Worm (Caenorhabditis elegans) whole organism, young adult: ENCODE measurements around the gene C30G4.2.

Experiments
- F57A8.1 ChIP-seq: fragments of 200-800 bp; sonication (Bioruptor generic); optimal IDR thresholded peaks from 2 replicates; lab custom pipeline; 2018; ENCODE audit warnings: mild to moderate bottlenecking, missing genetic modification characterization, moderate library complexity, missing compliant biosample characterization
- F57C9.4 ChIP-seq: sonication (generic microtip); optimal IDR thresholded peaks from 2 replicates; lab custom pipeline; 2017; ENCODE audit warnings: mild to moderate bottlenecking, missing genetic modification characterization, missing compliant biosample characterization
- K11D2.4 ChIP-seq: fragments of 200-800 bp; sonication (Bioruptor generic); IDR thresholded peaks from 2 replicates; pipeline ENCODE4 v1.3.6; 2022; ENCODE audit warnings: missing genetic modification reagents, missing genetic modification characterization, missing compliant biosample characterization
- T07F8.4 ChIP-seq: sonication (generic microtip); optimal IDR thresholded peaks from 2 replicates; lab custom pipeline; 2016; ENCODE audit warnings: mild to moderate bottlenecking, missing genetic modification characterization, moderate library complexity, missing compliant biosample characterization
- Y53F4B.3 ChIP-seq: fragments of 200-800 bp; sonication (Bioruptor generic); IDR thresholded peaks from 2 replicates; pipeline ENCODE4 v1.3.6; 2022; ENCODE audit warnings: missing genetic modification reagents, missing genetic modification characterization, missing compliant biosample characterization
- Y79H2A.3 ChIP-seq: fragments of 200-800 bp; sonication (Bioruptor generic); conservative IDR thresholded peaks from 2 replicates; pipeline ENCODE4 v1.3.6; 2022; ENCODE audit warnings: missing genetic modification reagents, missing genetic modification characterization, missing compliant biosample characterization
- ama-1 ChIP-seq, 3 experiments: fragments of 150-350 bp in 1 of 3; sonication (generic microtip) in 2 of 3; optimal IDR thresholded peaks; 2 replicates each; lab custom pipeline; 2014 to 2018; ENCODE audit warnings: missing biosample characterization in 2 of 3, missing genetic modification characterization in 2 of 3, missing genetic modification reagents in 2 of 3
- athp-1 ChIP-seq: sonication (generic microtip); optimal IDR thresholded peaks from 2 replicates; lab custom pipeline; 2017; ENCODE audit warnings: mild to moderate bottlenecking, missing genetic modification characterization, missing compliant biosample characterization
- bed-1 ChIP-seq: fragments of 200-800 bp; sonication (Bioruptor generic); IDR thresholded peaks from 2 replicates; pipeline ENCODE4 v1.3.6; 2022; ENCODE audit warnings: missing genetic modification reagents, missing genetic modification characterization, missing compliant biosample characterization
- ccch-3 ChIP-seq: fragments of 200-800 bp; sonication (Bioruptor generic); optimal IDR thresholded peaks from 2 replicates; lab custom pipeline; 2018; ENCODE audit warnings: mild to moderate bottlenecking, missing genetic modification characterization, missing compliant biosample characterization
- cebp-1 ChIP-seq, 2 experiments: fragments of 200-800 bp in 1 of 2; sonication (Bioruptor generic) in 1 of 2; sonication (generic microtip) in 1 of 2; IDR thresholded peaks in 1 of 2; optimal IDR thresholded peaks in 1 of 2; 2 replicates each; pipeline versions ENCODE4 v1.3.6 to Lab custom; 2017 to 2022; ENCODE audit warnings: missing compliant biosample characterization in 2 of 2, missing genetic modification characterization in 2 of 2, mild to moderate bottlenecking in 1 of 2, missing genetic modification reagents in 1 of 2, moderate library complexity in 1 of 2
- ceh-27 ChIP-seq: fragments of 200-800 bp; sonication (Bioruptor generic); optimal IDR thresholded peaks from 2 replicates; lab custom pipeline; 2018; ENCODE audit warnings: mild to moderate bottlenecking, missing genetic modification characterization, moderate library complexity, missing compliant biosample characterization
- ekl-4 ChIP-seq: fragments of 200-800 bp; sonication (Bioruptor generic); IDR thresholded peaks from 2 replicates; pipeline ENCODE4 v1.3.6; 2022; ENCODE audit warnings: missing genetic modification reagents, missing genetic modification characterization, missing compliant biosample characterization
- gei-17 ChIP-seq: fragments of 200-800 bp; sonication (Bioruptor generic); optimal IDR thresholded peaks from 2 replicates; lab custom pipeline; 2018; ENCODE audit warnings: mild to moderate bottlenecking, missing genetic modification characterization, missing compliant biosample characterization
- hlh-26 ChIP-seq: fragments of 200-800 bp; sonication (Bioruptor generic); conservative IDR thresholded peaks from 2 replicates; pipeline ENCODE4 v1.3.6; 2022; ENCODE audit warnings: missing genetic modification reagents, missing genetic modification characterization, missing compliant biosample characterization
- hrde-1 ChIP-seq: sonication (generic microtip); optimal IDR thresholded peaks from 2 replicates; lab custom pipeline; 2016; ENCODE audit warnings: missing genetic modification characterization, mild to moderate bottlenecking, missing compliant biosample characterization, moderate library complexity, missing genotype, missing genetic modification reagents, borderline replicate concordance
- let-526 ChIP-seq: fragments of 200-800 bp; sonication (Bioruptor generic); IDR thresholded peaks from 2 replicates; pipeline ENCODE4 v1.3.6; 2022; ENCODE audit warnings: missing genetic modification reagents, missing genetic modification characterization, missing compliant biosample characterization
- lir-1 ChIP-seq: fragments of 200-800 bp; sonication (Bioruptor generic); conservative IDR thresholded peaks from 2 replicates; pipeline ENCODE4 v1.3.6; 2022; ENCODE audit warnings: missing genetic modification reagents, missing genetic modification characterization, missing compliant biosample characterization
- madf-8 ChIP-seq: fragments of 200-800 bp; sonication (Bioruptor generic); conservative IDR thresholded peaks from 2 replicates; pipeline ENCODE4 v1.3.6; 2022; ENCODE audit warnings: missing genetic modification reagents, missing genetic modification characterization, missing compliant biosample characterization
- nfya-1 ChIP-seq: sonication (generic microtip); optimal IDR thresholded peaks from 2 replicates; lab custom pipeline; 2017; ENCODE audit warnings: antibody characterized with exemption, missing compliant biosample characterization, missing genetic modification characterization, borderline replicate concordance; ENCODE audit not compliant: insufficient read depth
- nhr-27 ChIP-seq: fragments of 200-800 bp; sonication (Bioruptor generic); optimal IDR thresholded peaks from 2 replicates; lab custom pipeline; 2018; ENCODE audit warnings: mild to moderate bottlenecking, missing genetic modification characterization, moderate library complexity, missing compliant biosample characterization
- nhr-80 ChIP-seq: sonication (generic microtip); optimal IDR thresholded peaks from 2 replicates; lab custom pipeline; 2016; ENCODE audit warnings: missing genetic modification characterization, missing compliant biosample characterization
- rec-8 ChIP-seq, 2 experiments: sonication (generic microtip); optimal IDR thresholded peaks; 2 replicates each; lab custom pipeline; 2016; ENCODE audit warnings: mild to moderate bottlenecking in 2 of 2, missing genetic modification characterization in 2 of 2, missing genetic modification reagents in 2 of 2, missing genotype in 2 of 2, missing biosample characterization in 1 of 2, missing compliant biosample characterization in 1 of 2, moderate library complexity in 1 of 2
- snpc-1.1 ChIP-seq: sonication (generic microtip); optimal IDR thresholded peaks from 2 replicates; lab custom pipeline; 2017; ENCODE audit warnings: missing genetic modification characterization, mild to moderate bottlenecking, missing compliant biosample characterization, antibody characterized with exemption, moderate library complexity, missing genotype, missing genetic modification reagents; ENCODE audit not compliant: insufficient read depth
- snpc-4 ChIP-seq, 5 experiments: fragments of 150-350 bp in 1 of 5; sonication (generic microtip) in 4 of 5; optimal IDR thresholded peaks; 2 replicates each; lab custom pipeline; 2014 to 2018; ENCODE audit warnings: missing genetic modification characterization in 5 of 5, missing biosample characterization in 3 of 5, antibody characterized with exemption in 2 of 5, mild to moderate bottlenecking in 2 of 5, missing compliant biosample characterization in 2 of 5, missing genotype in 2 of 5, moderate library complexity in 2 of 5, missing genetic modification reagents in 1 of 5
- sptf-2 ChIP-seq: fragments of 200-800 bp; sonication (Bioruptor generic); optimal IDR thresholded peaks from 2 replicates; lab custom pipeline; 2018; ENCODE audit warnings: mild to moderate bottlenecking, missing genetic modification characterization, missing compliant biosample characterization
- unc-62 ChIP-seq: fragments of 150-350 bp; optimal IDR thresholded peaks from 2 replicates; lab custom pipeline; 2014; ENCODE audit warnings: missing biosample characterization, missing genetic modification reagents, missing genetic modification characterization
- ztf-18 ChIP-seq: sonication (generic microtip); optimal IDR thresholded peaks from 2 replicates; lab custom pipeline; 2016; ENCODE audit warnings: missing genotype, mild to moderate bottlenecking, missing genetic modification characterization, missing compliant biosample characterization
- ztf-22 ChIP-seq: fragments of 200-800 bp; sonication (Bioruptor generic); optimal IDR thresholded peaks from 2 replicates; lab custom pipeline; 2018; ENCODE audit warnings: mild to moderate bottlenecking, missing genetic modification characterization, moderate library complexity, missing compliant biosample characterization

Gene C30G4.2

DNA sequence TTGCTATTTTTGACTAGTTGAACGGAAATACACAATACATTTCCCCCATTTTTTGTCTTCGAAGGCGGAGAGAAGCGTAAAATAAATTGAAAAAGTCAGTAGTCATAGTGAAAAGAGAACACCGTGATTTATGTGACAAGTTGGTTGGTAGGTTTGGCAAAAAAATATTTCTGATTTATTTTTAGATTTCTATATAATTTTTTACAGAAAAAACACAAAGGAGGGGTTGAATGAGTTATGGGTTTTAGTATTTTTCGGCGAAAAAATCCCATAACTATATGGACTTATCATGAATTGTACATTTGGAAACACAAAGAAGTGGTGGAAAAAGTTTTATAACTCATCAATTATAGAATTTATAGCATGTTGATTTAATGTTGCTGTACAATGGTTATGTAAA, at the start of gene C30G4.2:
Gene C30G4.2, minus strand, starts transcription at position 101 of the 400 bp plus-strand sequence.
- TF ChIP-seq madf-8 (GFP tag; lab: Robert Waterston, UW) (no peak), ztf-22 (GFP tag; lab: Kevin White, UChicago) (no peak), nhr-80 (no peak), K11D2.4 (no peak)

DNA sequence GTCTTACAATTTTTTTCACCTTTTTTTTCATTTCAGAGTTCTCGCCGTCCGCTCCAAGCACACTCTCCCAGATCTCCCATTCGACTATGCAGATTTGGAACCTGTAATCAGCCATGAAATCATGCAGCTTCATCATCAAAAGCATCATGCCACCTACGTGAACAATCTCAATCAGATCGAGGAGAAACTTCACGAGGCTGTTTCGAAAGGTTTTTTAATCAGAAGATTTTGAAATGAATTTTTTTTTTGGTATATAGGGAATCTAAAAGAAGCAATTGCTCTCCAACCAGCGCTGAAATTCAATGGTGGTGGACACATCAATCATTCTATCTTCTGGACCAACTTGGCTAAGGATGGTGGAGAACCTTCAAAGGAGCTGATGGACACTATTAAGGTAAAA, 47.8 kb upstream of the C30G4.2 start, which contains the start of gene C08A9.3:
Gene C08A9.3, minus strand, starts transcription at position 101 of the 400 bp plus-strand sequence.
- no peak for TF ChIP-seq snpc-1.1 (tag; lab: Kevin White, UChicago)
- no peak for TF ChIP-seq gei-17
- no peak for TF ChIP-seq F57A8.1 (GFP tag; lab: Kevin White, UChicago)
- TF ChIP-seq ccch-3 (GFP tag; lab: Kevin White, UChicago): no peak

DNA sequence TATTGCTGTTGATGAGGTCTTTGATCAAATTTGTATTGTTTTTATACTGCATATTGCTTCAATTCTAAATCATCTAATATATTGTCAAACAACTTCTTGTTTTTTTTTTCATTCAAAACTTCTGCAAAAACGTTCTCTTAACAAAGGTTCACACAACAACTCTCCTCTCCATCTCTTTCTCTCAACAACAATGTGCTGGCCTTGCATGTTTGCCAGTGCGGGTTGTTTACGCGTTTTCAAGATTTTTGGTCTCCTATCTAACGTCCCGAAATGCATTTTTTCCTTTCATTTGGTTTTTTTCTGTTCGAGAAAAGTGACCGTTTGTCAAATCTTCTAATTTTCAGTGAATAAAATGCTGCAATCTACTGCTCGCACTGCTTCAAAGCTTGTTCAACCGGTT, 47.0 kb upstream of the C30G4.2 start, which contains the start of gene sod-3:
Gene sod-3, plus strand, starts transcription at position 338 of the 400 bp plus-strand sequence.
- TF ChIP-seq ztf-18 (no peak), nhr-80 (no peak), ama-1 (optimal IDR thresholded peaks at IDR 0.05; lab: Kevin White, UChicago) (no peak), ama-1 (GFP tag; optimal IDR thresholded peaks at IDR 0.05; lab: Kevin White, UChicago) (no peak), ekl-4 (GFP tag; lab: Robert Waterston, UW) (no peak), snpc-4 (GFP tag; optimal IDR thresholded peaks at IDR 0.05; lab: Kevin White, UChicago) (no peak), snpc-4 (tag; optimal IDR thresholded peaks at IDR 0.05; lab: Kevin White, UChicago) (no peak), hrde-1 (tag; lab: Kevin White, UChicago) (no peak), F57C9.4 (no peak), cebp-1 (GFP tag; IDR thresholded peaks at IDR 0.05; lab: Robert Waterston, UW) (no peak), cebp-1 (tag; optimal IDR thresholded peaks at IDR 0.05; lab: Kevin White, UChicago) (no peak), ceh-27 (GFP tag; lab: Kevin White, UChicago) (no peak), nfya-1 (no peak), Y53F4B.3 (no peak), bed-1 (no peak), rec-8 (tag; optimal IDR thresholded peaks at IDR 0.05; lab: Kevin White, UChicago) (no peak), hlh-26 (no peak), T07F8.4 (no peak), athp-1 (tag; lab: Kevin White, UChicago) (no peak)
- TF ChIP-seq, all 124 proteins: peak for 0

DNA sequence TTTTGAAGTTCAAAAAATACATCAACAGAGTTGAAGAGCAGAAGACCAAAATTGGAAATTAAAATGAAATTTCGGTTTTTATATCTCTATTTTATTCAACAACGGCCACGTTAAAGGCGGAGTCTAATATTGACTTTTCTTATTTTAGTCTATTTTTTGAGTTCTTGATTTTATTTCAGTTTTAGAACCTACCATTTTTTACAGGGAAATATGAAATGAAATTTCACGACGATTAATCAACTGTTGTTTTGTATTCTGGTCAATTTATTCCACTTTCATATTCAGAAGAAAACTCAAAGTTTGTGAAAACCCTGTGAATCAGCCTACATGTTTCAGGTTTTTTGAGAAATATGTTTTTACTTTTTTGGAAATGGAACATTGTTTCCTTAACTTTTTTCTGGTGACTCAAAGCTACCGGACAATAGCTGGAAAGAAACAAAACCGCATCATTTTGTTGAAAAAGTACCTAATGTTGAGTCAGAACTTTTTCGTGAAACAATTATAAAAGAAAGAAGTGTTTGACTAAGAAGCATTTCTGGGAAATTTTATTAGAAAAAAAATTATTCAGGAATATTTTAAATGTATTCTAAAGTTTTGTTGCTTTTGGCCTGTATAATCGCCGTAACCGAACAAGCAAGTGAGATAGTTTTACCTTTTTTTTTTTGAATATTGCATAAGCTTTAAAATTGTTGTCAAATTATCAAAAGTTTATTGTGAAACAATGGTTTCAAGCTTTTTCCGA, 35.4 kb upstream of the C30G4.2 start, which contains the start of the genes irld-23 and C08A9.10:
Gene irld-23, minus strand, starts transcription at position 51 of the 742 bp plus-strand sequence.
Gene C08A9.10, plus strand, starts transcription at position 545 of the 742 bp plus-strand sequence.
- TF ChIP-seq let-526 (GFP tag; lab: Robert Waterston, UW): no peak
- no peak for TF ChIP-seq Y79H2A.3
- no peak for TF ChIP-seq sptf-2 (GFP tag; lab: Kevin White, UChicago)
- TF ChIP-seq ztf-18: no peak
- TF ChIP-seq nhr-27: no peak
- no peak for TF ChIP-seq unc-62 (GFP tag; lab: Kevin White, UChicago)
- no peak for TF ChIP-seq madf-8 (GFP tag; lab: Robert Waterston, UW)
- TF ChIP-seq lir-1: no peak
